Worm (Caenorhabditis elegans) whole organism, L4 larva: Measurements from ENCODE around the gene T24G10.2.

Source experiments
- F26F4.8 ChIP-seq: fragments of 200-800 bp; sonication (Bioruptor generic); conservative IDR thresholded peaks from 2 replicates; pipeline ENCODE4 v1.3.6; 2022; ENCODE audit warnings: missing genetic modification characterization, missing compliant biosample characterization
- T20F7.1 ChIP-seq: fragments of 200-800 bp; sonication (Bioruptor generic); optimal IDR thresholded peaks from 2 replicates; lab custom pipeline; 2018; ENCODE audit warnings: mild to moderate bottlenecking, missing genetic modification characterization, missing compliant biosample characterization
- aha-1 ChIP-seq: fragments of 150-350 bp; peaks from one replicate; lab custom pipeline; 2014; ENCODE audit warnings: missing biosample characterization, missing genetic modification characterization
- arid-1 ChIP-seq: fragments of 200-800 bp; sonication (Bioruptor generic); conservative IDR thresholded peaks from 2 replicates; pipeline ENCODE4 v1.3.6; 2022; ENCODE audit warnings: missing genetic modification reagents, missing genetic modification characterization, missing compliant biosample characterization
- ceh-82 ChIP-seq: sonication (generic microtip); optimal IDR thresholded peaks from 2 replicates; lab custom pipeline; 2017; ENCODE audit warnings: missing biosample characterization, missing genetic modification characterization
- daf-8 ChIP-seq: fragments of 200-800 bp; sonication (Bioruptor generic); IDR thresholded peaks from 2 replicates; pipeline ENCODE4 v1.3.6; 2022; ENCODE audit warnings: missing genetic modification characterization, missing compliant biosample characterization
- dmd-6 ChIP-seq: fragments of 200-800 bp; sonication (Bioruptor generic); IDR thresholded peaks from 2 replicates; pipeline ENCODE4 v1.3.6; 2022; ENCODE audit warnings: missing genetic modification reagents, missing genetic modification characterization, missing compliant biosample characterization
- dmd-8 ChIP-seq: fragments of 200-800 bp; sonication (Bioruptor generic); IDR thresholded peaks from 2 replicates; pipeline ENCODE4 v1.3.6; 2022; ENCODE audit warnings: missing genetic modification characterization, missing compliant biosample characterization
- dve-1 ChIP-seq: sonication (generic microtip); optimal IDR thresholded peaks from 2 replicates; lab custom pipeline; 2017; ENCODE audit warnings: antibody characterized with exemption, mild to moderate bottlenecking, missing genetic modification characterization, missing compliant biosample characterization; ENCODE audit not compliant: insufficient read depth
- gei-8 ChIP-seq: fragments of 200-800 bp; sonication (Bioruptor generic); optimal IDR thresholded peaks from 2 replicates; lab custom pipeline; 2018; ENCODE audit warnings: mild to moderate bottlenecking, missing genetic modification characterization, missing compliant biosample characterization
- hif-1 ChIP-seq, 2 experiments: sonication (generic microtip); optimal IDR thresholded peaks; 2 replicates each; lab custom pipeline; 2016 to 2017; ENCODE audit warnings: missing compliant biosample characterization in 2 of 2, missing genetic modification characterization in 2 of 2, missing genetic modification reagents in 2 of 2, missing genotype in 2 of 2, mild to moderate bottlenecking in 1 of 2
- hlh-11 ChIP-seq: fragments of 200-800 bp; sonication (Bioruptor generic); optimal IDR thresholded peaks from 2 replicates; lab custom pipeline; 2018; ENCODE audit warnings: mild to moderate bottlenecking, missing genetic modification characterization, missing compliant biosample characterization
- hlh-30 ChIP-seq: sonication (generic microtip); optimal IDR thresholded peaks from 2 replicates; lab custom pipeline; 2017; ENCODE audit warnings: antibody characterized with exemption, mild to moderate bottlenecking, missing genetic modification characterization, missing compliant biosample characterization; ENCODE audit not compliant: insufficient read depth
- lin-1 ChIP-seq: fragments of 200-800 bp; sonication (Bioruptor generic); IDR thresholded peaks from 2 replicates; pipeline ENCODE4 v1.3.6; 2022; ENCODE audit warnings: missing genetic modification reagents, missing genetic modification characterization, missing compliant biosample characterization
- mep-1 ChIP-seq: fragments of 150-350 bp; sonication (generic microtip); optimal IDR thresholded peaks from 3 replicates; lab custom pipeline; 2014; ENCODE audit warnings: missing biosample characterization, missing genetic modification characterization
- mxl-3 ChIP-seq: fragments of 200-800 bp; sonication (Bioruptor generic); optimal IDR thresholded peaks from 2 replicates; lab custom pipeline; 2018; ENCODE audit warnings: mild to moderate bottlenecking, missing genetic modification characterization, missing compliant biosample characterization
- nhr-111 ChIP-seq: fragments of 200-800 bp; sonication (Bioruptor generic); optimal IDR thresholded peaks from 2 replicates; lab custom pipeline; 2018; ENCODE audit warnings: mild to moderate bottlenecking, missing genetic modification characterization, missing compliant biosample characterization
- nhr-28 ChIP-seq: fragments of 150-350 bp; optimal IDR thresholded peaks from 2 replicates; lab custom pipeline; 2014; ENCODE audit warnings: missing biosample characterization, missing genetic modification characterization
- nhr-42 ChIP-seq: fragments of 200-800 bp; sonication (Bioruptor generic); IDR thresholded peaks from 2 replicates; pipeline ENCODE4 v1.3.6; 2022; ENCODE audit warnings: missing genetic modification characterization, missing compliant biosample characterization
- pha-4 ChIP-seq, 2 experiments: fragments of 150-350 bp in 1 of 2; fragments of 200-800 bp in 1 of 2; sonication (Bioruptor generic) in 1 of 2; IDR thresholded peaks in 1 of 2; optimal IDR thresholded peaks in 1 of 2; 2 replicates each; pipeline versions ENCODE4 v1.3.6 to Lab custom; 2014 to 2022; ENCODE audit warnings: missing genetic modification characterization in 2 of 2, missing genetic modification reagents in 2 of 2, missing biosample characterization in 1 of 2, missing compliant biosample characterization in 1 of 2
- pqm-1 ChIP-seq: sonication (generic microtip); optimal IDR thresholded peaks from 2 replicates; lab custom pipeline; 2017; ENCODE audit warnings: missing biosample characterization, missing genetic modification characterization
- saeg-2 ChIP-seq: fragments of 200-800 bp; sonication (Bioruptor generic); IDR thresholded peaks from 2 replicates; pipeline ENCODE4 v1.3.6; 2022; ENCODE audit warnings: missing genetic modification reagents, missing genetic modification characterization, missing compliant biosample characterization
- set-16 ChIP-seq: fragments of 200-800 bp; sonication (Bioruptor generic); IDR thresholded peaks from 2 replicates; pipeline ENCODE4 v1.3.6; 2022; ENCODE audit warnings: missing genetic modification reagents, missing genetic modification characterization, missing compliant biosample characterization
- skn-1 ChIP-seq: fragments of 150-350 bp; optimal IDR thresholded peaks from 2 replicates; lab custom pipeline; 2014; ENCODE audit warnings: missing biosample characterization, missing genetic modification characterization
- unc-62 ChIP-seq, 3 experiments: fragments of 150-350 bp in 1 of 3; sonication (generic microtip); optimal IDR thresholded peaks in 2 of 3; peaks in 1 of 3; 1 replicate in 1 of 3; 2 replicates in 2 of 3; lab custom pipeline; 2014 to 2017; ENCODE audit warnings: missing biosample characterization in 3 of 3, missing genetic modification characterization in 3 of 3, missing genetic modification reagents in 3 of 3, missing genotype in 1 of 3
- vab-7 ChIP-seq: fragments of 200-800 bp; sonication (Bioruptor generic); IDR thresholded peaks from 2 replicates; pipeline ENCODE4 v1.3.6; 2022; ENCODE audit warnings: missing genetic modification reagents, missing genetic modification characterization, missing compliant biosample characterization
- zfp-2 ChIP-seq: sonication (generic microtip); optimal IDR thresholded peaks from 2 replicates; lab custom pipeline; 2016; ENCODE audit warnings: mild to moderate bottlenecking, missing genetic modification characterization, missing compliant biosample characterization
- ztf-11 ChIP-seq: fragments of 150-350 bp; optimal IDR thresholded peaks from 2 replicates; lab custom pipeline; 2014; ENCODE audit warnings: missing biosample characterization, missing genetic modification characterization

Gene T24G10.2

ce11 chrIII:5438064-5438463 is 4.5 kb downstream of the T24G10.2 start:
- TF ChIP-seq dmd-6 (GFP tag; lab: Robert Waterston, UW): peak; percentile 55
- no peak for TF ChIP-seq vab-7 (GFP tag; lab: Robert Waterston, UW)
- peak; percentile 31 for TF ChIP-seq pqm-1 (tag; lab: Kevin White, UChicago)
- TF ChIP-seq hlh-11 (tag; lab: Kevin White, UChicago): peak; percentile 58
- no peak for TF ChIP-seq ztf-11 (tag; lab: Kevin White, UChicago)
- TF ChIP-seq hif-1 (tag; optimal IDR thresholded peaks at IDR 0.05; lab: Kevin White, UChicago): no peak
- peak; percentile 19 for TF ChIP-seq nhr-28 (tag; lab: Kevin White, UChicago)
- TF ChIP-seq mxl-3 (GFP tag; lab: Kevin White, UChicago): no peak

ce11 chrIII:5436306-5436705 is 6.3 kb downstream of the T24G10.2 start:
- TF ChIP-seq gei-8 (GFP tag; lab: Kevin White, UChicago) (no peak), pqm-1 (tag; lab: Kevin White, UChicago) (no peak), zfp-2 (tag; lab: Kevin White, UChicago) (no peak), dmd-6 (GFP tag; lab: Robert Waterston, UW) (no peak), unc-62 (GFP tag; optimal IDR thresholded peaks at IDR 0.05 in 1 of 2; lab: Kevin White, UChicago) (peak in 1 of 2 experiments; percentile 37), unc-62 (tag; optimal IDR thresholded peaks at IDR 0.05; lab: Kevin White, UChicago) (no peak), set-16 (GFP tag; lab: Robert Waterston, UW) (no peak), F26F4.8 (GFP tag; lab: Robert Waterston, UW) (no peak), ceh-82 (tag; lab: Kevin White, UChicago) (no peak)

ce11 chrIII:5427096-5427495 is 15.5 kb downstream of the T24G10.2 start:
- TF ChIP-seq lin-1 (GFP tag; lab: Robert Waterston, UW): no peak
- TF ChIP-seq T20F7.1: peak; percentile 13
- TF ChIP-seq dmd-6 (GFP tag; lab: Robert Waterston, UW): peak; percentile 68
- TF ChIP-seq, all 104 proteins: peak for 2

- TF ChIP-seq nhr-111 (GFP tag; lab: Kevin White, UChicago) (no peak), hlh-11 (tag; lab: Kevin White, UChicago) (peak; percentile 45), saeg-2 (GFP tag; lab: Robert Waterston, UW) (no peak), pha-4 (GFP tag; IDR thresholded peaks at IDR 0.05; lab: Robert Waterston, UW) (no peak), pha-4 (tag; optimal IDR thresholded peaks at IDR 0.05; lab: Kevin White, UChicago) (peak; percentile 78), dve-1 (tag; lab: Kevin White, UChicago) (peak; percentile 9), skn-1 (tag; lab: Kevin White, UChicago) (no peak), unc-62 (GFP tag; optimal IDR thresholded peaks at IDR 0.05 in 1 of 2; lab: Kevin White, UChicago) (peak in 1 of 2 experiments; percentile 54), unc-62 (tag; optimal IDR thresholded peaks at IDR 0.05; lab: Kevin White, UChicago) (no peak), hlh-30 (tag; lab: Kevin White, UChicago) (peak; percentile 63), mep-1 (tag; lab: Kevin White, UChicago) (peak; percentile 13), daf-8 (GFP tag; lab: Robert Waterston, UW) (no peak)
- TF ChIP-seq, all 104 proteins: peak for 6
These were observed 18.2 kb downstream of the T24G10.2 start for ce11 chrIII:5424363-5424762.

- TF ChIP-seq hlh-11 (tag; lab: Kevin White, UChicago) (peak; percentile 31), nhr-111 (GFP tag; lab: Kevin White, UChicago) (no peak), dmd-8 (GFP tag; lab: Robert Waterston, UW) (0 out of 2 replicates have a peak, but pooled peaks have one; percentile 38), nhr-28 (tag; lab: Kevin White, UChicago) (peak; percentile 1), hlh-30 (tag; lab: Kevin White, UChicago) (peak; percentile 36), arid-1 (GFP tag; lab: Robert Waterston, UW) (no peak), aha-1 (tag; lab: Kevin White, UChicago) (peak; percentile 12), nhr-42 (GFP tag; lab: Robert Waterston, UW) (0 out of 2 replicates have a peak, but pooled peaks have one; percentile 23)
These were observed 18.9 kb downstream of the T24G10.2 start, which contains the start of gene dnj-24 for ce11 chrIII:5423665-5424133. TSS of gene dnj-24 (minus strand) at chrIII:5424083.
